Fruit fly (Drosophila melanogaster) whole organism, adult: Measurements from ENCODE around the gene CG14445.

Source experiments
- CG33017 ChIP-seq: fragments of 200-800 bp; sonication (Bioruptor generic); optimal IDR thresholded peaks from 2 replicates; lab custom pipeline; 2018; ENCODE audit warnings: missing biosample characterization, mild to moderate bottlenecking, missing genetic modification characterization, moderate library complexity
- CG7045 ChIP-seq: fragments of 200-800 bp; sonication (Bioruptor generic); optimal IDR thresholded peaks from 2 replicates; lab custom pipeline; 2017; ENCODE audit warnings: missing biosample characterization, mild to moderate bottlenecking, missing genetic modification characterization
- CG7101 ChIP-seq: fragments of 200-800 bp; sonication (Bioruptor generic); optimal IDR thresholded peaks from 2 replicates; lab custom pipeline; 2018; ENCODE audit warnings: missing biosample characterization, mild to moderate bottlenecking, missing genetic modification characterization, moderate library complexity
- cic ChIP-seq: fragments of 200-800 bp; sonication (Bioruptor generic); optimal IDR thresholded peaks from 2 replicates; lab custom pipeline; 2017; ENCODE audit warnings: missing biosample characterization, mild to moderate bottlenecking, missing genetic modification characterization, moderate library complexity
- kay ChIP-seq: fragments of 200-800 bp; sonication (Bioruptor generic); peaks from one replicate; lab custom pipeline; 2016; ENCODE audit warnings: missing biosample characterization, missing genetic modification characterization, borderline replicate concordance
- pad ChIP-seq: fragments of 200-800 bp; sonication (Bioruptor generic); optimal IDR thresholded peaks from 3 replicates; lab custom pipeline; 2017; ENCODE audit warnings: missing biosample characterization, missing genetic modification characterization, mild to moderate bottlenecking, moderate library complexity, missing genetic modification reagents
- toe ChIP-seq: fragments of 200-800 bp; sonication (Bioruptor generic); optimal IDR thresholded peaks from 2 replicates; lab custom pipeline; 2016; ENCODE audit warnings: missing biosample characterization, missing genetic modification characterization

DNA sequence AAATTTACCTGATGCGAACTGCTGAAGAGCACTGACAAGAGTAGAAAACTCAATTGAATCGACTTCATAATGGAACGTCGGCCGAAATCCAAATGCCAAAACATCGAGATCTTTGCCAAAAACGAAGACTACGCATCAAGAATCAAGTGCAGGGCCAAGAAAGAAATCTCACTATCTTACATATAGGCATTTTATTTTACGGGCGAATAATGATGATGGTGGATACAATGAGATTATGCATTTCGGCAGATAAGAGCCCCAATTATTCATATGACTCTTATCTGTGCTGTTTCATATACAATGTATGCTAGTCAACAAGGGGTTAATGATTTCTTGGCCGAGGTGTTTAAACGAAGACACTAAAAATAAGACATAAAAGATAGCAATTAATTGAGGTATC, 17.9 kb upstream of the CG14445 start, which contains the start of gene Btnd:
- TF ChIP-seq CG7045 (GFP tag; lab: Kevin White, UChicago), result no peak
- TF ChIP-seq CG7101 (tag; lab: Kevin White, UChicago), result no peak
- TF ChIP-seq kay (GFP tag; lab: Kevin White, UChicago), result no peak
- TF ChIP-seq cic (GFP tag; lab: Kevin White, UChicago), result no peak
- no peak for TF ChIP-seq toe (GFP tag; lab: Kevin White, UChicago)
- no peak for TF ChIP-seq pad (GFP tag; lab: Kevin White, UChicago)
- TF ChIP-seq CG33017, result no peak
